Worm (Caenorhabditis elegans) whole organism, late embryonic: ENCODE measurements around the gene T25D3.4.
A peak's percentile ranks its signal among the peaks of the same experiment; 100 is the strongest.

Experiments used
- C08G9.2 ChIP-seq: sonication (generic microtip); optimal IDR thresholded peaks from 2 replicates; lab custom pipeline; 2016; ENCODE audit warnings: mild to moderate bottlenecking, missing genetic modification characterization, moderate library complexity, missing compliant biosample characterization
- ahr-1 ChIP-seq: sonication (generic microtip); optimal IDR thresholded peaks from 2 replicates; lab custom pipeline; 2016; ENCODE audit warnings: missing genetic modification characterization, missing compliant biosample characterization
- ama-1 ChIP-seq: fragments of 150-350 bp; optimal IDR thresholded peaks from 2 replicates; lab custom pipeline; 2014
- ceh-18 ChIP-seq: sonication (generic microtip); optimal IDR thresholded peaks from 2 replicates; lab custom pipeline; 2016; ENCODE audit warnings: missing genetic modification characterization, missing compliant biosample characterization
- ceh-2 ChIP-seq: sonication (generic microtip); optimal IDR thresholded peaks from 2 replicates; lab custom pipeline; 2016; ENCODE audit warnings: missing genotype, missing genetic modification characterization, missing compliant biosample characterization
- ceh-30 ChIP-seq: fragments of 150-350 bp; optimal IDR thresholded peaks from 2 replicates; lab custom pipeline; 2014; ENCODE audit warnings: missing biosample characterization, missing genetic modification characterization
- ceh-31 ChIP-seq: sonication (generic microtip); optimal IDR thresholded peaks from 2 replicates; lab custom pipeline; 2016; ENCODE audit warnings: missing genetic modification characterization, missing compliant biosample characterization
- ceh-45 ChIP-seq: fragments of 200-800 bp; sonication (Bioruptor generic); IDR thresholded peaks from 2 replicates; pipeline ENCODE4 v1.3.6; 2022; ENCODE audit warnings: missing genetic modification reagents, missing genetic modification characterization, missing compliant biosample characterization
- ceh-48 ChIP-seq: sonication (generic microtip); optimal IDR thresholded peaks from 2 replicates; lab custom pipeline; 2016; ENCODE audit warnings: missing genetic modification characterization, inconsistent platforms, missing compliant biosample characterization
- ceh-9 ChIP-seq: sonication (generic microtip); optimal IDR thresholded peaks from 2 replicates; lab custom pipeline; 2016; ENCODE audit warnings: mild to moderate bottlenecking, missing genetic modification characterization, inconsistent platforms, missing compliant biosample characterization
- dmd-4 ChIP-seq: sonication (generic microtip); optimal IDR thresholded peaks from 2 replicates; lab custom pipeline; 2016; ENCODE audit warnings: borderline replicate concordance, missing genetic modification characterization, missing compliant biosample characterization
- elt-2 ChIP-seq: sonication (generic microtip); optimal IDR thresholded peaks from 2 replicates; lab custom pipeline; 2016; ENCODE audit warnings: missing genetic modification reagents, missing genetic modification characterization, missing compliant biosample characterization
- elt-4 ChIP-seq: sonication (generic microtip); optimal IDR thresholded peaks from 2 replicates; lab custom pipeline; 2016; ENCODE audit warnings: missing genetic modification characterization, missing compliant biosample characterization
- ets-4 ChIP-seq: sonication (generic microtip); optimal IDR thresholded peaks from 2 replicates; lab custom pipeline; 2016; ENCODE audit warnings: missing genetic modification characterization, missing compliant biosample characterization
- fax-1 ChIP-seq: sonication (generic microtip); optimal IDR thresholded peaks from 2 replicates; lab custom pipeline; 2016; ENCODE audit warnings: missing genotype, missing genetic modification characterization, missing compliant biosample characterization
- fkh-6 ChIP-seq: sonication (generic microtip); optimal IDR thresholded peaks from 2 replicates; lab custom pipeline; 2016; ENCODE audit warnings: missing genetic modification characterization, missing compliant biosample characterization
- hlh-13 ChIP-seq: fragments of 200-800 bp; sonication (Bioruptor generic); optimal IDR thresholded peaks from 2 replicates; lab custom pipeline; 2018; ENCODE audit warnings: mild to moderate bottlenecking, missing genetic modification characterization, missing compliant biosample characterization
- hlh-6 ChIP-seq: sonication (generic microtip); optimal IDR thresholded peaks from 2 replicates; lab custom pipeline; 2016; ENCODE audit warnings: missing genotype, missing genetic modification characterization, missing compliant biosample characterization
- hlh-8 ChIP-seq: sonication (generic microtip); optimal IDR thresholded peaks from 2 replicates; lab custom pipeline; 2016; ENCODE audit warnings: missing genotype, missing genetic modification characterization, missing compliant biosample characterization
- lim-6 ChIP-seq: sonication (generic microtip); optimal IDR thresholded peaks from 2 replicates; lab custom pipeline; 2016; ENCODE audit warnings: missing genetic modification characterization, missing compliant biosample characterization
- lin-11 ChIP-seq: fragments of 200-800 bp; sonication (Bioruptor generic); optimal IDR thresholded peaks from 2 replicates; lab custom pipeline; 2018; ENCODE audit warnings: mild to moderate bottlenecking, missing genetic modification characterization, missing compliant biosample characterization
- mec-3 ChIP-seq: sonication (generic microtip); optimal IDR thresholded peaks from 2 replicates; lab custom pipeline; 2016; ENCODE audit warnings: borderline replicate concordance, missing genetic modification characterization, missing compliant biosample characterization
- nfya-1 ChIP-seq: sonication (generic microtip); optimal IDR thresholded peaks from 2 replicates; lab custom pipeline; 2017; ENCODE audit warnings: missing genetic modification characterization, mild to moderate bottlenecking, missing compliant biosample characterization, antibody characterized with exemption, moderate library complexity
- ref-2 ChIP-seq: sonication (generic microtip); optimal IDR thresholded peaks from 2 replicates; lab custom pipeline; 2016; ENCODE audit warnings: missing genetic modification characterization, missing compliant biosample characterization
- sdc-2 ChIP-seq: sonication (generic microtip); optimal IDR thresholded peaks from 2 replicates; lab custom pipeline; 2016; ENCODE audit warnings: missing genotype, missing genetic modification characterization, missing compliant biosample characterization
- sox-2 ChIP-seq: fragments of 200-800 bp; sonication (Bioruptor generic); IDR thresholded peaks from 2 replicates; pipeline ENCODE4 v1.3.6; 2022; ENCODE audit warnings: missing genetic modification reagents, missing genetic modification characterization, missing compliant biosample characterization
- syd-9 ChIP-seq: sonication (generic microtip); optimal IDR thresholded peaks from 2 replicates; lab custom pipeline; 2016; ENCODE audit warnings: mild to moderate bottlenecking, missing genetic modification characterization, moderate library complexity, missing compliant biosample characterization
- tbx-2 ChIP-seq: sonication (generic microtip); optimal IDR thresholded peaks from 2 replicates; lab custom pipeline; 2016; ENCODE audit warnings: missing genetic modification characterization, missing compliant biosample characterization
- unc-42 ChIP-seq: sonication (generic microtip); optimal IDR thresholded peaks from 2 replicates; lab custom pipeline; 2016; ENCODE audit warnings: missing genotype, missing genetic modification characterization, missing compliant biosample characterization
- unc-55 ChIP-seq: sonication (generic microtip); optimal IDR thresholded peaks from 2 replicates; lab custom pipeline; 2017; ENCODE audit warnings: missing biosample characterization, missing genetic modification reagents, missing genetic modification characterization
- zip-5 ChIP-seq: sonication (generic microtip); optimal IDR thresholded peaks from 2 replicates; lab custom pipeline; 2016; ENCODE audit warnings: missing genetic modification characterization, missing compliant biosample characterization

Gene T25D3.4

ce11 chrII:122008-122407 is 25.0 kb upstream of the T25D3.4 start:
- TF ChIP-seq ama-1 (lab: Kevin White, UChicago), result no peak
- TF ChIP-seq ceh-31 (tag; lab: Kevin White, UChicago), result peak; percentile 40
- peak; percentile 31 for TF ChIP-seq nfya-1
- TF ChIP-seq C08G9.2 (tag; lab: Kevin White, UChicago), result no peak

ce11 chrII:122494-122893 is 24.5 kb upstream of the T25D3.4 start:
- TF ChIP-seq elt-2 (tag; lab: Kevin White, UChicago) (peak; percentile 40), ceh-31 (tag; lab: Kevin White, UChicago) (no peak), ceh-2 (no peak), tbx-2 (tag; lab: Kevin White, UChicago) (peak; percentile 24)

DNA sequence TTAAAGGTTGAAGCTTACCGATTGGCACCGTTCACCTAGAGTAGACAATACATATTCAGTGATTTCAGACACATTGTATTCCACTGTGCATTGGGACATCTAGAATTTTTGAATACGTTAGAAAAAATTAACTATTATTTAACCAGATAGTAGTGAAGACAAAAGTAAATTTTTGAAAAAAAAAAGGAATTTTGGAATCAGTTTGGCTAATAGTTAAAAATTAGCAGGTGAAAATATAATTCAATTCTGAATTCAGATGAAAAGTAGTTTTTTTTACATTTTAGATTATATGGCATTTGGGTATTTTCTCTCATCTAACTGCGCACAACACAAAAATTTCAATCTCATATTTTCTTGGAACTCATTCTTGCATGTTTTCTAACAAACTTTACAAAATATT is 22.1 kb upstream of the T25D3.4 start, which contains the start of gene nmur-2:
Gene nmur-2, minus strand, starts transcription at position 101 of the 400 bp plus-strand sequence.
- no peak for TF ChIP-seq lin-11 (tag; lab: Kevin White, UChicago)
- no peak for TF ChIP-seq ref-2
- TF ChIP-seq ahr-1 (tag; lab: Kevin White, UChicago), result no peak
- TF ChIP-seq fax-1 (tag; lab: Kevin White, UChicago), result no peak
- no peak for TF ChIP-seq ceh-45 (GFP tag; lab: Robert Waterston, UW)
- no peak for TF ChIP-seq zip-5 (tag; lab: Kevin White, UChicago)
- TF ChIP-seq dmd-4 (tag; lab: Kevin White, UChicago), result no peak
- TF ChIP-seq ceh-2, result no peak
- TF ChIP-seq nfya-1, result no peak
- no peak for TF ChIP-seq syd-9
- TF ChIP-seq ets-4 (tag; lab: Kevin White, UChicago), result no peak
- TF ChIP-seq sdc-2 (tag; lab: Kevin White, UChicago), result no peak
- no peak for TF ChIP-seq C08G9.2 (tag; lab: Kevin White, UChicago)
- TF ChIP-seq fkh-6 (tag; lab: Kevin White, UChicago), result no peak
- TF ChIP-seq sox-2, result no peak
- TF ChIP-seq mec-3, result no peak
- no peak for TF ChIP-seq ceh-48

DNA sequence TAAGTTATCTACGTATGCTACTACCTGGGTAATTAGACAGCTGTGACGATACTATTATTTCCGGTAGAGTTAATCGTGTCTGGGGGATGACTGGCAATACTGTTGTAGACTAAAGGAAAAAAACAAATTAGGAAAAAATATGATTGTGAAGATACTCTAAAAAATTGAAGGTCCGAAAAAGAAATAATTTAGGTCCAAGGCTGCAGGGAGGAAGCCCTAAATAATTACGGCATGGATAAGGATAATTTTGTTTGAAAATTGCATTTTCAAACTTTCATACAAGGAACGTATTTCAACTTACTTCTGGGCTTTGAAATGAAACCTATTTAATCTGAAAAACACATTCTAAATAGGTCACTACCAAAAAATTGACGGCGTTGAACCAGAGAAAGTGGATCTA is 18.1 kb upstream of the T25D3.4 start, which contains the start of gene srd-3:
Gene srd-3, minus strand, starts transcription at position 101 of the 400 bp plus-strand sequence.
- TF ChIP-seq hlh-13 (no peak), elt-4 (tag; lab: Kevin White, UChicago) (no peak), ceh-9 (no peak)

DNA sequence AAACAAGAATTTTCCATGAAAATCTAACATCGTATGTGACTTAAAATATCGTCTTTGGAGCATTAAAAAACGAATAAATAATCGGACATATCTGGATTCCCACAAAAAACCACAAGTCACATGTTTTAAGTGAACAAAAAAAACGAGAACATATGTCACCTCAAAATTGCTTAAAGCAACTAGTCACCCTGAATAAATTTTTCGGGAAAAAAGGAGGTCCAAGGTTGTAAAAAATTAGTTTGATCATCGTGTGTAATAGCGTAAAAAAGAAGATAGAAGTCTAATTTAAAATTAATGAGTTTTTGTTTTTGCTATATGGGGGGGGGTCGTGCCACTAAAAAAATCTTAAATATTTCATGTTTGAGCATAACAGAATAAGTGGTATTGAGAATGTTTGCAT is 17.3 kb upstream of the T25D3.4 start:
- TF ChIP-seq ama-1 (lab: Kevin White, UChicago) (no peak), ceh-30 (no peak), hlh-8 (tag; lab: Kevin White, UChicago) (no peak), ceh-2 (no peak), ceh-48 (no peak), fax-1 (tag; lab: Kevin White, UChicago) (no peak), lim-6 (tag; lab: Kevin White, UChicago) (no peak)

- TF ChIP-seq hlh-8 (tag; lab: Kevin White, UChicago) (peak; percentile 48), unc-55 (GFP tag; lab: Kevin White, UChicago) (peak; percentile 89), unc-42 (tag; lab: Kevin White, UChicago) (no peak), hlh-6 (tag; lab: Kevin White, UChicago) (no peak), ceh-18 (tag; lab: Kevin White, UChicago) (no peak)
Observed at ce11 chrII:133548-134275, 13.3 kb upstream of the T25D3.4 start, which contains the start of gene cwn-1. Gene cwn-1, minus strand, starts transcription at chrII:133598.
